Fruit fly (Drosophila melanogaster) S2 (cell line): ENCODE results near the gene CG7248.

Experiments used
- CG8478 ChIP-seq: fragments of >200 bp; optimal IDR thresholded peaks from 2 replicates; lab custom pipeline; 2018
- CTCF ChIP-seq, 2 experiments: fragments of >200 bp; optimal IDR thresholded peaks; 2 replicates each; lab custom pipeline; 2018

- TF ChIP-seq CTCF (optimal IDR thresholded peaks at IDR 0.05; lab: Kevin White, UChicago) (no peak), CG8478 (lab: Kevin White, UChicago) (no peak)
These were observed 20.7 kb downstream of the CG7248 start, which contains the start of gene CG14125 for dm6 chr3L:11974605-11975004.
